Fruit fly (Drosophila melanogaster): ENCODE results near the gene LanA.
A peak's percentile ranks its signal among the peaks of the same experiment; 100 is the strongest.

DNA sequence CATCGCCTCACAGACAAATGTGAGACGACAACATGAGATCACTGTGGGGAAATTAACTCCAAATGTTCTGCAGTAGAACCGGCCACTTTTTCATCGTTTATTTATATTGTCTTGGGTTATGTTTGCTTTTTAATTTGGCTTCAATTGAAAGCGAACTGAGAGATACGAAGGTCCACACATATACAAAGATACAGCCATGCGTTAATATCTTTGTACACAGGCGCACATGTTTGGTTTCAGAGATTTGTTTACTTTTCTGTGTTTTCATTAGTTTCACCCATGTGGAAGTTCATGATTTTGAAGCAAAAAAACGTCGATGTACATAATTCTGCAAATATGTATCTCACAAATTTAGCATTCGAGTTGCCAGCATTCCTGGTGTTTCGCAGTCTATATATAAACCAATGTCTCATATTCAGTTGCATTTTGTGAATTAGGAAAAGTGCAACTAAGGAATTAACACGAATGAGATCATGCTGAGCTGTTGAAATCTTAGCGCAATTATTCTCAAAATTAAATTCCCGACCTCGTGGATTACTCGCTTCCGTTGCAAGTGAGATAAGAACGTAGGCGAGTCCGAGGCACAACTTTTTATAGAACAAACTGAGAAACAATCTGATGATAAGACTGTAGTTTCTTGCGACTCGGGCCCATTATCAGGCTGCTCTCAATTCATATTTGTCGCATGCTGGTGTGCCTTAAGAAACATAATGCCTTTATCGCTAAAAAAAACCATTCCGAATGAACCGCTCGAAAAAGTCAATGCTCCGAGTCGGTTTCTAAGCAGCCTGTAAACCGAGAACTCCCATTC, 1.6 kb downstream of the LanA start:
- no peak for TF ChIP-seq lilli (GFP tag; optimal IDR thresholded peaks at IDR 0.05)
- TF ChIP-seq MTF-1 (GFP tag; optimal IDR thresholded peaks at IDR 0.05; ENCODE audit: borderline replicate concordance) = peak; percentile 70
- no peak for TF ChIP-seq CG8281 (tag; optimal IDR thresholded peaks at IDR 0.05)
- TF ChIP-seq Trl (optimal IDR thresholded peaks at IDR 0.05) = no peak
- peak; percentile 16 for TF ChIP-seq Trl (GFP tag; optimal IDR thresholded peaks at IDR 0.05)
- no peak for TF ChIP-seq HmgD (GFP tag; optimal IDR thresholded peaks at IDR 0.05)
- no peak for TF ChIP-seq Asciz (GFP tag; optimal IDR thresholded peaks at IDR 0.05)
- no peak for TF ChIP-seq disco-r (GFP tag; optimal IDR thresholded peaks at IDR 0.05)
- no peak for TF ChIP-seq her (GFP tag; optimal IDR thresholded peaks at IDR 0.05)
- TF ChIP-seq Pdp1 (GFP tag; optimal IDR thresholded peaks at IDR 0.05) = no peak
- TF ChIP-seq CG3065 (GFP tag; optimal IDR thresholded peaks at IDR 0.05) = no peak
- no peak for TF ChIP-seq oc (tag; optimal IDR thresholded peaks at IDR 0.05)
- TF ChIP-seq CG9727 (GFP tag; optimal IDR thresholded peaks at IDR 0.05) = peak; percentile 58
- no peak for TF ChIP-seq chm (GFP tag; IDR thresholded peaks at IDR 0.05)
- TF ChIP-seq knrl (GFP tag; IDR thresholded peaks at IDR 0.05; ENCODE audit: partially characterized antibody) = no peak
